Worm (Caenorhabditis elegans) whole organism, L1 larva: ENCODE measurements around the gene lhpp-1.

Source experiments
- C04F5.9 ChIP-seq: sonication (generic microtip); optimal IDR thresholded peaks from 2 replicates; lab custom pipeline; 2016; ENCODE audit warnings: missing genetic modification characterization, missing compliant biosample characterization
- C34B4.2 ChIP-seq: sonication (generic microtip); optimal IDR thresholded peaks from 2 replicates; lab custom pipeline; 2017; ENCODE audit warnings: mild to moderate bottlenecking, missing genetic modification characterization, missing compliant biosample characterization
- F16B12.6 ChIP-seq: fragments of 150-350 bp; optimal IDR thresholded peaks from 2 replicates; lab custom pipeline; 2014; ENCODE audit warnings: missing biosample characterization, missing genetic modification characterization
- Y116A8C.19 ChIP-seq: sonication (generic microtip); optimal IDR thresholded peaks from 2 replicates; lab custom pipeline; 2016; ENCODE audit warnings: missing compliant biosample characterization, missing genetic modification characterization, borderline replicate concordance
- aha-1 ChIP-seq: fragments of 150-350 bp; optimal IDR thresholded peaks from 2 replicates; lab custom pipeline; 2014; ENCODE audit warnings: missing biosample characterization, missing genetic modification characterization
- alr-1 ChIP-seq: fragments of 200-800 bp; sonication (Bioruptor generic); optimal IDR thresholded peaks from 2 replicates; lab custom pipeline; 2018; ENCODE audit warnings: borderline replicate concordance, mild to moderate bottlenecking, missing genetic modification characterization, missing compliant biosample characterization
- ceh-8 ChIP-seq: fragments of 200-800 bp; sonication (Bioruptor generic); optimal IDR thresholded peaks from 2 replicates; lab custom pipeline; 2018; ENCODE audit warnings: mild to moderate bottlenecking, missing genetic modification characterization, moderate library complexity, missing compliant biosample characterization
- ceh-82 ChIP-seq, 3 experiments: fragments of 150-350 bp in 1 of 3; sonication (generic microtip) in 2 of 3; optimal IDR thresholded peaks; 2 replicates each; lab custom pipeline; 2014 to 2017; ENCODE audit warnings: missing biosample characterization in 3 of 3, missing genetic modification characterization in 3 of 3
- ceh-88 ChIP-seq: fragments of 200-800 bp; sonication (Bioruptor generic); IDR thresholded peaks from 2 replicates; pipeline ENCODE4 v1.3.6; 2022; ENCODE audit warnings: missing genetic modification characterization, missing compliant biosample characterization
- dpl-1 ChIP-seq, 3 experiments: fragments of 150-350 bp in 2 of 3; sonication (generic microtip) in 1 of 3; optimal IDR thresholded peaks; 2 replicates each; lab custom pipeline; 2014 to 2017; ENCODE audit warnings: missing biosample characterization in 3 of 3, missing genetic modification characterization in 3 of 3, missing genetic modification reagents in 3 of 3
- efl-3 ChIP-seq: fragments of 200-800 bp; sonication (Bioruptor generic); optimal IDR thresholded peaks from 2 replicates; lab custom pipeline; 2018; ENCODE audit warnings: mild to moderate bottlenecking, missing genetic modification characterization, missing compliant biosample characterization
- egl-13 ChIP-seq: sonication (generic microtip); optimal IDR thresholded peaks from 2 replicates; lab custom pipeline; 2016; ENCODE audit warnings: missing genotype, missing genetic modification reagents, missing genetic modification characterization, missing compliant biosample characterization
- egl-27 ChIP-seq, 2 experiments: fragments of 150-350 bp in 1 of 2; sonication (generic microtip); optimal IDR thresholded peaks; 3 replicates each; lab custom pipeline; 2017 to 2018; ENCODE audit warnings: missing biosample characterization in 2 of 2, missing genetic modification characterization in 2 of 2, missing genetic modification reagents in 2 of 2
- elt-2 ChIP-seq: sonication (generic microtip); optimal IDR thresholded peaks from 2 replicates; lab custom pipeline; 2016; ENCODE audit warnings: missing genetic modification characterization, mild to moderate bottlenecking, inconsistent platforms, missing compliant biosample characterization, missing genetic modification reagents
- ets-5 ChIP-seq: fragments of 200-800 bp; sonication (Bioruptor generic); IDR thresholded peaks from 2 replicates; pipeline ENCODE4 v1.3.6; 2022; ENCODE audit warnings: missing genetic modification characterization, missing compliant biosample characterization
- fkh-10 ChIP-seq: sonication (generic microtip); optimal IDR thresholded peaks from 2 replicates; lab custom pipeline; 2017; ENCODE audit warnings: missing biosample characterization, missing genetic modification reagents, missing genetic modification characterization
- fkh-4 ChIP-seq: sonication (generic microtip); optimal IDR thresholded peaks from 2 replicates; lab custom pipeline; 2016; ENCODE audit warnings: missing compliant biosample characterization, missing genetic modification characterization, borderline replicate concordance
- hlh-17 ChIP-seq: fragments of 200-800 bp; sonication (Bioruptor generic); optimal IDR thresholded peaks from 2 replicates; lab custom pipeline; 2018; ENCODE audit warnings: missing genetic modification characterization, mild to moderate bottlenecking, missing compliant biosample characterization, moderate library complexity, borderline replicate concordance
- hpl-2 ChIP-seq: fragments of 150-350 bp; optimal IDR thresholded peaks from 2 replicates; lab custom pipeline; 2014; ENCODE audit warnings: missing biosample characterization, missing genetic modification reagents, missing genetic modification characterization
- irx-1 ChIP-seq: sonication (generic microtip); optimal IDR thresholded peaks from 2 replicates; lab custom pipeline; 2016; ENCODE audit warnings: missing genetic modification characterization, missing compliant biosample characterization
- isw-1 ChIP-seq: fragments of 200-800 bp; sonication (Bioruptor generic); IDR thresholded peaks from 2 replicates; pipeline ENCODE4 v1.3.6; 2022; ENCODE audit warnings: missing genetic modification characterization, missing compliant biosample characterization
- jun-1 ChIP-seq: fragments of 150-350 bp; optimal IDR thresholded peaks from 2 replicates; lab custom pipeline; 2014; ENCODE audit warnings: missing biosample characterization, missing genetic modification reagents, missing genetic modification characterization
- lin-13 ChIP-seq: fragments of 150-350 bp; optimal IDR thresholded peaks from 2 replicates; lab custom pipeline; 2014; ENCODE audit warnings: missing biosample characterization, missing genetic modification reagents, missing genetic modification characterization
- lin-14 ChIP-seq: fragments of 200-800 bp; sonication (Bioruptor generic); optimal IDR thresholded peaks from 2 replicates; lab custom pipeline; 2018; ENCODE audit warnings: mild to moderate bottlenecking, missing genetic modification characterization, moderate library complexity, missing compliant biosample characterization
- lin-35 ChIP-seq, 2 experiments: fragments of 150-350 bp; optimal IDR thresholded peaks; 2 replicates each; lab custom pipeline; 2014; ENCODE audit warnings: missing biosample characterization in 2 of 2, missing genetic modification characterization in 2 of 2, missing genetic modification reagents in 2 of 2
- lin-39 ChIP-seq: fragments of 150-350 bp; optimal IDR thresholded peaks from 2 replicates; lab custom pipeline; 2014; ENCODE audit warnings: missing biosample characterization, missing genetic modification reagents, missing genetic modification characterization
- lir-3 ChIP-seq: sonication (generic microtip); optimal IDR thresholded peaks from 2 replicates; lab custom pipeline; 2016; ENCODE audit warnings: mild to moderate bottlenecking, missing genetic modification characterization, moderate library complexity, missing compliant biosample characterization; ENCODE audit not compliant: poor library complexity
- mab-9 ChIP-seq: fragments of 200-800 bp; sonication (Bioruptor generic); IDR thresholded peaks from 2 replicates; pipeline ENCODE4 v1.3.6; 2022; ENCODE audit warnings: missing genetic modification reagents, missing genetic modification characterization, missing compliant biosample characterization
- mdl-1 ChIP-seq, 2 experiments: fragments of 150-350 bp; optimal IDR thresholded peaks; 2 replicates each; lab custom pipeline; 2014 to 2017; ENCODE audit warnings: missing biosample characterization in 2 of 2, missing genetic modification characterization in 2 of 2, inconsistent platforms in 1 of 2
- mef-2 ChIP-seq: fragments of 150-350 bp; optimal IDR thresholded peaks from 2 replicates; lab custom pipeline; 2014; ENCODE audit warnings: missing biosample characterization, missing genetic modification characterization
- nhr-20 ChIP-seq: sonication (generic microtip); optimal IDR thresholded peaks from 2 replicates; lab custom pipeline; 2016; ENCODE audit warnings: mild to moderate bottlenecking, missing genetic modification characterization, missing compliant biosample characterization
- nhr-28 ChIP-seq: fragments of 150-350 bp; optimal IDR thresholded peaks from 2 replicates; lab custom pipeline; 2014; ENCODE audit warnings: missing biosample characterization, missing genetic modification characterization
- nhr-47 ChIP-seq: sonication (generic microtip); optimal IDR thresholded peaks from 2 replicates; lab custom pipeline; 2016; ENCODE audit warnings: mild to moderate bottlenecking, missing genetic modification characterization, moderate library complexity, missing compliant biosample characterization
- nhr-71 ChIP-seq: sonication (generic microtip); optimal IDR thresholded peaks from 2 replicates; lab custom pipeline; 2016; ENCODE audit warnings: mild to moderate bottlenecking, missing genetic modification characterization, moderate library complexity, missing compliant biosample characterization
- nhr-76 ChIP-seq: sonication (generic microtip); optimal IDR thresholded peaks from 2 replicates; lab custom pipeline; 2017; ENCODE audit warnings: missing biosample characterization, missing genetic modification characterization
- nhr-77 ChIP-seq: fragments of 150-350 bp; optimal IDR thresholded peaks from 2 replicates; lab custom pipeline; 2014; ENCODE audit warnings: missing biosample characterization, missing genetic modification characterization
- nhr-85 ChIP-seq: sonication (generic microtip); peaks from one replicate; lab custom pipeline; 2016; ENCODE audit warnings: missing genetic modification characterization, inconsistent platforms, missing compliant biosample characterization
- nhr-90 ChIP-seq: sonication (generic microtip); optimal IDR thresholded peaks from 2 replicates; lab custom pipeline; 2016; ENCODE audit warnings: mild to moderate bottlenecking, missing genetic modification characterization, missing compliant biosample characterization; ENCODE audit not compliant: poor library complexity
- pqm-1 ChIP-seq: sonication (generic microtip); optimal IDR thresholded peaks from 3 replicates; lab custom pipeline; 2017; ENCODE audit warnings: missing biosample characterization, missing genetic modification characterization
- rnt-1 ChIP-seq: sonication (generic microtip); optimal IDR thresholded peaks from 2 replicates; lab custom pipeline; 2016; ENCODE audit warnings: mild to moderate bottlenecking, missing genetic modification characterization, moderate library complexity, missing compliant biosample characterization
- skn-1 ChIP-seq: fragments of 150-350 bp; optimal IDR thresholded peaks from 2 replicates; lab custom pipeline; 2014; ENCODE audit warnings: missing biosample characterization, missing genetic modification characterization
- snpc-4 ChIP-seq: fragments of 150-350 bp; optimal IDR thresholded peaks from 2 replicates; lab custom pipeline; 2014; ENCODE audit warnings: missing biosample characterization, missing genetic modification characterization
- snu-23 ChIP-seq: sonication (generic microtip); optimal IDR thresholded peaks from 2 replicates; lab custom pipeline; 2016; ENCODE audit warnings: missing genetic modification characterization, missing compliant biosample characterization
- sup-37 ChIP-seq: fragments of 200-800 bp; sonication (Bioruptor generic); optimal IDR thresholded peaks from 2 replicates; lab custom pipeline; 2018; ENCODE audit warnings: mild to moderate bottlenecking, missing genetic modification characterization, missing compliant biosample characterization
- tlp-1 ChIP-seq: fragments of 150-350 bp; optimal IDR thresholded peaks from 2 replicates; lab custom pipeline; 2014; ENCODE audit warnings: missing biosample characterization, missing genetic modification characterization
- unc-130 ChIP-seq: fragments of 150-350 bp; optimal IDR thresholded peaks from 2 replicates; lab custom pipeline; 2017; ENCODE audit warnings: missing biosample characterization, missing genetic modification characterization, inconsistent platforms
- unc-30 ChIP-seq: sonication (generic microtip); optimal IDR thresholded peaks from 2 replicates; lab custom pipeline; 2017; ENCODE audit warnings: missing biosample characterization, missing genetic modification characterization
- unc-62 ChIP-seq: fragments of 150-350 bp; optimal IDR thresholded peaks from 2 replicates; lab custom pipeline; 2014; ENCODE audit warnings: missing biosample characterization, missing genetic modification reagents, missing genetic modification characterization
- unc-86 ChIP-seq: sonication (generic microtip); optimal IDR thresholded peaks from 2 replicates; lab custom pipeline; 2016; ENCODE audit warnings: missing genetic modification characterization, missing compliant biosample characterization
- unc-98 ChIP-seq: fragments of 200-800 bp; sonication (Bioruptor generic); IDR thresholded peaks from 2 replicates; pipeline ENCODE4 v1.3.6; 2022; ENCODE audit warnings: missing genetic modification characterization, missing compliant biosample characterization
- xbp-1 ChIP-seq: sonication (generic microtip); optimal IDR thresholded peaks from 2 replicates; lab custom pipeline; 2016; ENCODE audit warnings: missing genetic modification characterization, missing compliant biosample characterization
- zip-4 ChIP-seq: fragments of 200-800 bp; sonication (Bioruptor generic); optimal IDR thresholded peaks from 2 replicates; lab custom pipeline; 2018; ENCODE audit warnings: mild to moderate bottlenecking, missing genetic modification characterization, moderate library complexity, missing compliant biosample characterization
- ztf-4 ChIP-seq: fragments of 150-350 bp; optimal IDR thresholded peaks from 2 replicates; lab custom pipeline; 2014; ENCODE audit warnings: missing biosample characterization, missing genetic modification characterization

Gene lhpp-1

ce11 chrV:12071483-12071882 lies 40.1 kb downstream of the lhpp-1 start:
- TF ChIP-seq unc-130 (tag; lab: Kevin White, UChicago) (peak; percentile 35), nhr-90 (tag; lab: Kevin White, UChicago) (no peak), C34B4.2 (tag; lab: Kevin White, UChicago) (no peak), rnt-1 (no peak), irx-1 (tag; lab: Kevin White, UChicago) (no peak), C04F5.9 (tag; lab: Kevin White, UChicago) (no peak), zip-4 (GFP tag; lab: Kevin White, UChicago) (no peak), nhr-47 (tag; lab: Kevin White, UChicago) (no peak), nhr-20 (tag; lab: Kevin White, UChicago) (peak; percentile 79), lir-3 (tag; lab: Kevin White, UChicago) (no peak), alr-1 (tag; lab: Kevin White, UChicago) (no peak), mab-9 (GFP tag; lab: Robert Waterston, UW) (no peak), efl-3 (GFP tag; lab: Kevin White, UChicago) (no peak), nhr-71 (tag; lab: Kevin White, UChicago) (peak; percentile 59), nhr-77 (no peak), elt-2 (tag; lab: Kevin White, UChicago) (no peak), lin-35 (GFP tag; optimal IDR thresholded peaks at IDR 0.05; lab: Kevin White, UChicago) (peak in 1 of 2 experiments; percentile 38), lin-13 (GFP tag; lab: Kevin White, UChicago) (no peak), egl-27 (tag; optimal IDR thresholded peaks at IDR 0.05; lab: Kevin White, UChicago) (no peak), skn-1 (tag; lab: Kevin White, UChicago) (no peak), lin-14 (GFP tag; lab: Kevin White, UChicago) (peak; percentile 81), unc-62 (GFP tag; lab: Kevin White, UChicago) (no peak), nhr-76 (no peak), egl-13 (tag; lab: Kevin White, UChicago) (no peak), aha-1 (tag; lab: Kevin White, UChicago) (no peak), sup-37 (GFP tag; lab: Kevin White, UChicago) (no peak), mef-2 (no peak), dpl-1 (GFP tag; optimal IDR thresholded peaks at IDR 0.05; lab: Kevin White, UChicago) (no peak), jun-1 (tag; lab: Kevin White, UChicago) (no peak), snu-23 (peak; percentile 66), unc-98 (GFP tag; lab: Robert Waterston, UW) (no peak), hlh-17 (GFP tag; lab: Kevin White, UChicago) (no peak), F16B12.6 (no peak), fkh-10 (no peak), fkh-4 (tag; lab: Kevin White, UChicago) (no peak), ztf-4 (tag; lab: Kevin White, UChicago) (no peak), tlp-1 (no peak), nhr-28 (tag; lab: Kevin White, UChicago) (no peak), unc-86 (tag; lab: Kevin White, UChicago) (no peak), ceh-82 (tag; optimal IDR thresholded peaks at IDR 0.05; lab: Kevin White, UChicago) (no peak), nhr-85 (tag; lab: Kevin White, UChicago) (peak; percentile 94), ets-5 (GFP tag; lab: Robert Waterston, UW) (no peak), pqm-1 (tag; lab: Kevin White, UChicago) (no peak), unc-30 (tag; lab: Kevin White, UChicago) (no peak), lin-39 (tag; lab: Kevin White, UChicago) (no peak), Y116A8C.19 (tag; lab: Kevin White, UChicago) (no peak), isw-1 (GFP tag; lab: Robert Waterston, UW) (no peak), mdl-1 (tag; optimal IDR thresholded peaks at IDR 0.05; lab: Kevin White, UChicago) (peak in 1 of 2 experiments; percentile 79), snpc-4 (tag; lab: Kevin White, UChicago) (no peak), xbp-1 (tag; lab: Kevin White, UChicago) (no peak), ceh-88 (GFP tag; lab: Robert Waterston, UW) (no peak), hpl-2 (no peak), ceh-8 (GFP tag; lab: Kevin White, UChicago) (no peak)
